Worm (Caenorhabditis elegans): Measurements from ENCODE around the gene srbc-21.

Gene srbc-21

DNA sequence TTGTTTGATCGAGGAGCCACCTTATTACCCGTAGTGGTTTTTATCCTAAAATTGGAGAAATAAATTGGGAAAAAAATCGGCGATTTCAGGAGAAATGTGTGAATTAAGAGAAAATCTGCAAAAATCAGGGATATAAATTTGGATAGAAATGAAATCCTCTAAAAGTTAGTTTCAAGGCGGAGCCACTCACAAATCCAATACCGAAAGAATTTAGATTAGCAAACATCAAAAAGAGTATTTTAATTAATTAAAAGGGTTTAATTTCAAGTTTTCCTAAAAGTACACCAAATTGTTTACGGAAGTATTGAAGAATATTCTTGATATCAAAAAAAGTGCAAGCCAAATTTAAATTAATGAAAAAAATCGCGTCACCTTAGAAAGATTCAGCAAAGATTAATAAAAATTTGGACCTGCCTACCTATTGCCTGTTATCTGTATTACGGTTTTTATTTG, 33.4 kb upstream of the srbc-21 start, which contains the start of gene F22F7.8:
TSS of gene F22F7.8 (minus strand) at position 51 of the 453 bp plus-strand sequence.
- TF ChIP-seq pag-3 (tag; optimal IDR thresholded peaks at IDR 0.05; ENCODE audit: borderline replicate concordance) (no peak), ceh-2 (tag; optimal IDR thresholded peaks at IDR 0.05) (no peak), ets-4 (tag; optimal IDR thresholded peaks at IDR 0.05) (no peak), ceh-22 (tag; optimal IDR thresholded peaks at IDR 0.05) (no peak), ahr-1 (tag; optimal IDR thresholded peaks at IDR 0.05) (no peak), nfya-1 (tag; optimal IDR thresholded peaks at IDR 0.05) (no peak), hlh-8 (tag; optimal IDR thresholded peaks at IDR 0.05) (no peak), ama-1 (optimal IDR thresholded peaks at IDR 0.05) (no peak), elt-2 (tag; optimal IDR thresholded peaks at IDR 0.05) (no peak), C38D4.7 (GFP tag; optimal IDR thresholded peaks at IDR 0.05) (no peak), K09A11.1 (tag; optimal IDR thresholded peaks at IDR 0.05; ENCODE audit: insufficient read depth) (no peak), ceh-19 (GFP tag; optimal IDR thresholded peaks at IDR 0.05) (no peak), ceh-6 (GFP tag; optimal IDR thresholded peaks at IDR 0.05) (no peak), unc-86 (tag; optimal IDR thresholded peaks at IDR 0.05) (no peak)

DNA sequence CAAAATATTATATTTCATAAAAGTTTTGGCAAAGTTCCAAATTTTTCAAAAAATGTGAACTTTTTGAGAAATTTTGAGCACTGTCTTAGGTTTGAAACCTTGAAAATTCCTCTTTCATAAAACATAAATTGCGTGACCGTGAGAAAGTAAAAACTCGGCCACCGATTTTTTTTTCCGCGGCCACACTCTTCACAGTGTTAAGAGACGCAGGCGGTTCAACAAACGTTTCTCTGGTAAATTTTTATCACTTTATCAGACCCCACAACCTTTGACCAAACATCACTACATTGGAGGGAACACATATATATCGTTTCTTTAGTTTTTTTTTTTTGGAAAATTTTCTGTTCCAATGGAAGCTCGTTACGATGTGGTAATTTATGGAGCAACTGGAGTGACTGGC, 32.8 kb upstream of the srbc-21 start, which contains the start of gene F22F7.2:
TSS of gene F22F7.2 (plus strand) at position 266 of the 400 bp plus-strand sequence.
- TF ChIP-seq ahr-1 (tag; optimal IDR thresholded peaks at IDR 0.05) (no peak), elt-2 (tag; optimal IDR thresholded peaks at IDR 0.05) (peak; percentile 6)

ce11 chrV:2123164-2123563, 32.2 kb upstream of the srbc-21 start:
- TF ChIP-seq mec-3 (tag; optimal IDR thresholded peaks at IDR 0.05; ENCODE audit: borderline replicate concordance), result no peak
- no peak for TF ChIP-seq C38D4.7 (GFP tag; optimal IDR thresholded peaks at IDR 0.05)
- TF ChIP-seq hlh-15 (tag; optimal IDR thresholded peaks at IDR 0.05), result no peak
- no peak for TF ChIP-seq C08G9.2 (tag; optimal IDR thresholded peaks at IDR 0.05)
- TF ChIP-seq ahr-1 (tag; optimal IDR thresholded peaks at IDR 0.05), result no peak
- TF ChIP-seq F13H6.1 (tag; optimal IDR thresholded peaks at IDR 0.05), result no peak
- no peak for TF ChIP-seq pha-2 (tag; optimal IDR thresholded peaks at IDR 0.05)
- TF ChIP-seq elt-2 (tag; optimal IDR thresholded peaks at IDR 0.05), result no peak
- TF ChIP-seq pag-3 (tag; optimal IDR thresholded peaks at IDR 0.05; ENCODE audit: borderline replicate concordance), result no peak

- TF ChIP-seq ets-4 (tag; optimal IDR thresholded peaks at IDR 0.05), result no peak
- no peak for TF ChIP-seq sox-2 (GFP tag; IDR thresholded peaks at IDR 0.05)
- TF ChIP-seq C08G9.2 (tag; optimal IDR thresholded peaks at IDR 0.05), result no peak
- no peak for TF ChIP-seq ceh-9 (tag; optimal IDR thresholded peaks at IDR 0.05)
- TF ChIP-seq ceh-18 (tag; optimal IDR thresholded peaks at IDR 0.05), result no peak
- TF ChIP-seq fkh-6 (tag; optimal IDR thresholded peaks at IDR 0.05), result no peak
- no peak for TF ChIP-seq ceh-6 (GFP tag; optimal IDR thresholded peaks at IDR 0.05)
- TF ChIP-seq T23F11.4 (GFP tag; optimal IDR thresholded peaks at IDR 0.05), result no peak
These were observed 28.8 kb upstream of the srbc-21 start for ce11 chrV:2126554-2126953.

DNA sequence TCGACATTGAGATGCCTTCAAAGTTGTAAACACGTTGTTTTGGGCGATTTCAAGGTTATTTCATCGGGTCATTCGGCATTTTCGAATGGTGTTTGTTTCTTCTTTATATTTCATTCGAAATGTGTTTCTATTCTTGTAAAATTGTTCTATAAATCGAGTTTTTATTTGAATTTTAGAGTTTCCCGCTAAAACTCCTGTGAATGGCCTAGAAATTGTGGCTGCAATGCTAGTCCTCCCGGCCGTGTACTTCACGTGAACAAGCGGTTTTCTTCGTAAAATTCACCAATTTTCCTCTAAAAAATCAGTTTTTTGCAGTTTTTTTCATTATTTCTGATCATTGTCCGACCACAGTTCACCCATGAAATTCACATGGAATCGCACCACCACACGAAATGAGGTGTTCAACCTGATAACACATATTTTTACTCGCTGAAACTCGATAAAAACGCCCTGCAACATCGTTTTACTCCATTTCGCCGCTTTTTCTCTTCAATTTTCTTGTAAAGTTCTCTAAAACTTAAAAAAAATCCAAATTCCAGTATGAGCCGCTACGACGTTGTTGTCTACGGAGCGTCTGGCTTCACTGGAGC, 28.2 kb upstream of the srbc-21 start, which contains the start of gene ldp-1:
TSS of gene ldp-1 (plus strand) at position 540 of the 590 bp plus-strand sequence.
- TF ChIP-seq K02D7.2 (tag; optimal IDR thresholded peaks at IDR 0.05) (no peak), unc-55 (GFP tag; optimal IDR thresholded peaks at IDR 0.05) (no peak), nfya-1 (tag; optimal IDR thresholded peaks at IDR 0.05) (no peak), ama-1 (optimal IDR thresholded peaks at IDR 0.05) (no peak), pros-1 (tag; optimal IDR thresholded peaks at IDR 0.05) (no peak), pat-9 (tag; optimal IDR thresholded peaks at IDR 0.05) (no peak), ceh-2 (tag; optimal IDR thresholded peaks at IDR 0.05) (peak; percentile 76), mec-3 (tag; optimal IDR thresholded peaks at IDR 0.05; ENCODE audit: borderline replicate concordance) (peak; percentile 69), ceh-19 (GFP tag; optimal IDR thresholded peaks at IDR 0.05) (no peak), hlh-8 (tag; optimal IDR thresholded peaks at IDR 0.05) (peak; percentile 3), fax-1 (tag; optimal IDR thresholded peaks at IDR 0.05) (peak; percentile 55), ceh-31 (tag; optimal IDR thresholded peaks at IDR 0.05) (peak; percentile 89), unc-86 (tag; optimal IDR thresholded peaks at IDR 0.05) (no peak), ets-4 (tag; optimal IDR thresholded peaks at IDR 0.05) (peak; percentile 71), madf-2 (tag; optimal IDR thresholded peaks at IDR 0.05) (no peak), unc-42 (tag; optimal IDR thresholded peaks at IDR 0.05) (peak; percentile 25), rnt-1 (tag; optimal IDR thresholded peaks at IDR 0.05) (peak; percentile 39), hlh-6 (tag; optimal IDR thresholded peaks at IDR 0.05) (no peak), dve-1 (tag; optimal IDR thresholded peaks at IDR 0.05) (no peak), hlh-15 (tag; optimal IDR thresholded peaks at IDR 0.05) (no peak), pha-4 (tag; optimal IDR thresholded peaks at IDR 0.05) (no peak), sdc-2 (tag; optimal IDR thresholded peaks at IDR 0.05) (no peak), ref-2 (tag; optimal IDR thresholded peaks at IDR 0.05) (peak; percentile 63), ceh-9 (tag; optimal IDR thresholded peaks at IDR 0.05) (no peak), fkh-6 (tag; optimal IDR thresholded peaks at IDR 0.05) (no peak), C08G9.2 (tag; optimal IDR thresholded peaks at IDR 0.05) (peak; percentile 92), ceh-48 (tag; optimal IDR thresholded peaks at IDR 0.05) (no peak), ceh-22 (tag; optimal IDR thresholded peaks at IDR 0.05) (no peak), fkh-10 (GFP tag; optimal IDR thresholded peaks at IDR 0.05) (no peak), zip-5 (tag; optimal IDR thresholded peaks at IDR 0.05) (peak; percentile 48), ceh-6 (GFP tag; optimal IDR thresholded peaks at IDR 0.05) (no peak)
